Fruit fly (Drosophila melanogaster): ENCODE data around the gene CG33764.

CG33764 gene

dm6 chr3L:4296760-4297159 is 29.5 kb upstream of the CG33764 start:
- TF ChIP-seq D1 (tag; optimal IDR thresholded peaks at IDR 0.05) (no peak), CG34367 (tag; optimal IDR thresholded peaks at IDR 0.05) (no peak), fd96Ca (GFP tag; IDR thresholded peaks at IDR 0.05) (no peak), Snoo (tag; optimal IDR thresholded peaks at IDR 0.05) (no peak), CG14655 (GFP tag; optimal IDR thresholded peaks at IDR 0.05) (no peak), CG12605 (GFP tag; IDR thresholded peaks at IDR 0.05) (no peak), rn (GFP tag; IDR thresholded peaks at IDR 0.05) (no peak), CG15710 (tag; optimal IDR thresholded peaks at IDR 0.05) (no peak), gl (tag; optimal IDR thresholded peaks at IDR 0.05) (no peak), EcR (GFP tag; optimal IDR thresholded peaks at IDR 0.05) (no peak), CG4496 (GFP tag; IDR thresholded peaks at IDR 0.05) (no peak), CG32121 (GFP tag; IDR thresholded peaks at IDR 0.05) (no peak), Pif1B (GFP tag; optimal IDR thresholded peaks at IDR 0.05) (no peak), CG8159 (tag; optimal IDR thresholded peaks at IDR 0.05) (no peak)

DNA sequence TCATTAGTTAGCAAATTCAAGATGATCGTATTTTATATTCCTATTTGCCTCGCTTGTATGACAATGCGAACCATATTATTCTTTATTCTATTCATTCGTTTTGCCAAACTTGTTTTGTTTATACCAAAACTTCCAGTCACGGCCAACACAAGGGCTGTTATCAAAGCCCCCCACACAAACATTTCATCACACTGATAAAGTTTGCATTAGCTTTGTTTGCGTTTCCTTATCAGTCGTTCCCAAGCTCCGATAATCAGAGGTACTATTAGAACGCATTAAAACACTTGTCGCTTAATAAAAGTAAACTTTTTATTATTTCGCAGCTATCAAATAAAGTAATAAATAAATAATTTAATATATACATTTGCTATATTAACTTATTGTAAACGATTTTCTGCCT is 26.4 kb upstream of the CG33764 start:
- TF ChIP-seq CG34367 (tag; optimal IDR thresholded peaks at IDR 0.05) (no peak), fd96Ca (GFP tag; IDR thresholded peaks at IDR 0.05) (no peak), CG4496 (GFP tag; IDR thresholded peaks at IDR 0.05) (no peak), D1 (tag; optimal IDR thresholded peaks at IDR 0.05) (no peak)

- TF ChIP-seq CG8159 (tag; optimal IDR thresholded peaks at IDR 0.05) (no peak), CG4496 (GFP tag; IDR thresholded peaks at IDR 0.05) (0 out of 3 replicates have a peak, but pooled peaks have one; percentile 12)
These were observed 26.0 kb upstream of the CG33764 start for dm6 chr3L:4293304-4293703.

DNA sequence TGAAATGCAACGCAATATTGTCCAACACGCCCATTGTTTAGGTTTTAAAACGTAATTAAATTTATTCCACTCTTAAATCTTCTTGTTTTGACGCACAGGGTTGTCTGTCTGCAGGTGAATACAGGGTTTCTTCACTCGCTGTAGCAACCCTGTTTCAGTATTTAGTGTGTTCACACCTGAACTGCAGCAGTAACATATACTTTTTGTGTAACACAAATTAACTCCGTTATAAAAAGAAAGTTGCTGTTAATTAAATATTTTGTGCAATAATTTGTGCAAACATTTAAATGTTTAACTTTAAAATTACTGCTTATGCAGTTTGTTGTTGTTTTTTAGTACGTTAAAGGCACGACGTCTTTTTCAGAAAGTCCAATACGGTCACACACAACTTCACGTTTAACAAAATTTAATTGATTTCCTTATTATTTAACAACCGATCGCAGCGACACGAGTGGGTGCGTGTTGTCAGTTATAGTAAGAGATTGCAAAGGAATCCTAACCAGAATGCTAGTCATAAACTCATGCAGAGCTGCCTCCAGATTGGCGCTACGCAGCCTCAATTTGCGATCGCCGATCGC is 24.9 kb upstream of the CG33764 start, which contains the start of the genes CG15012 and Fdx2:
TSS of gene CG15012 (minus strand) at position 127 of the 578 bp plus-strand sequence.
TSS of gene Fdx2 (plus strand) at position 363 of the 578 bp plus-strand sequence.
- TF ChIP-seq CG15710 (tag; optimal IDR thresholded peaks at IDR 0.05) (peak; percentile 16), CG8159 (tag; optimal IDR thresholded peaks at IDR 0.05) (no peak), CG17806 (tag; optimal IDR thresholded peaks at IDR 0.05) (peak; percentile 7)

DNA sequence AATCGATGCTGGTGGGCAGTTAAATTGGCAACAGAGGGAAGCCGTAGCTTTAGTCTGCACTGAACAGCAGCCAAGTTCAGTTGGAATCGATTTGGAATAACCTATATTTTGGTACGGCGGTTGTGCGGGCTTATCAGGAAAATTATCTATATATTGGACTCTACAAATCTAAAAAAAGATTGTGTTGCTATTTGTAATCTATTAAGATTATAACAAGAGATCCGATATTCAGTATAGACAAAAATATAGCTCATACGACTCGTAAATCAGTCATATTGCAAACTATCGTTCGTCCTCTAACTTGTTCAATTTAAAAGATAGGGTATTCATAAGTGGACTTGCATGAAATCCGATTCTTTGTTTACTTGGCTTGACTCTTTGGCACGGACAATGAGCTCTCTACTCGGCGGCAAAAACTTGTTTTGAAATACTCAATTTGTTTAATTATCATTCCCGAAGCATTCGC is 21.3 kb upstream of the CG33764 start, which contains the start of gene Hexo1:
TSS of gene Hexo1 (plus strand) at position 51 of the 466 bp plus-strand sequence.
- TF ChIP-seq CG4496 (GFP tag; IDR thresholded peaks at IDR 0.05) (0 out of 3 replicates have a peak, but pooled peaks have one; percentile 30), Ets98B (GFP tag; IDR thresholded peaks at IDR 0.05) (peak; percentile 52), D1 (tag; optimal IDR thresholded peaks at IDR 0.05) (no peak), CG15710 (tag; optimal IDR thresholded peaks at IDR 0.05) (peak; percentile 65), CG17806 (tag; optimal IDR thresholded peaks at IDR 0.05) (peak; percentile 49), CG10348 (GFP tag; IDR thresholded peaks at IDR 0.05) (no peak), EcR (GFP tag; optimal IDR thresholded peaks at IDR 0.05) (peak; percentile 95), rn (GFP tag; IDR thresholded peaks at IDR 0.05) (no peak), CG8159 (tag; optimal IDR thresholded peaks at IDR 0.05) (peak; percentile 68), CG13204 (GFP tag; optimal IDR thresholded peaks at IDR 0.05) (no peak), CG8301 (tag; optimal IDR thresholded peaks at IDR 0.05) (peak; percentile 55), CG32121 (GFP tag; IDR thresholded peaks at IDR 0.05) (peak; percentile 38; the same call in 1 of the 2 replicates), Pif1A (GFP tag; optimal IDR thresholded peaks at IDR 0.05) (no peak), CG9948 (tag; optimal IDR thresholded peaks at IDR 0.05) (peak; percentile 44), CG14655 (GFP tag; optimal IDR thresholded peaks at IDR 0.05) (no peak), fd96Ca (GFP tag; IDR thresholded peaks at IDR 0.05) (no peak), gl (tag; optimal IDR thresholded peaks at IDR 0.05) (peak; percentile 40), CG12605 (GFP tag; IDR thresholded peaks at IDR 0.05) (peak; percentile 58; the same call in 1 of the 2 replicates), Pif1B (GFP tag; optimal IDR thresholded peaks at IDR 0.05) (no peak), CG34367 (tag; optimal IDR thresholded peaks at IDR 0.05) (peak; percentile 53), Snoo (tag; optimal IDR thresholded peaks at IDR 0.05) (peak; percentile 65)

dm6 chr3L:4286784-4287183 is 19.5 kb upstream of the CG33764 start, which contains the start of gene TfIIEbeta:
Gene TfIIEbeta (plus strand): TSS chr3L:4287038.
- no peak for TF ChIP-seq Snoo (tag; optimal IDR thresholded peaks at IDR 0.05)
- no peak for TF ChIP-seq gl (tag; optimal IDR thresholded peaks at IDR 0.05)
- no peak for TF ChIP-seq Pif1A (GFP tag; optimal IDR thresholded peaks at IDR 0.05)
- TF ChIP-seq CG14655 (GFP tag; optimal IDR thresholded peaks at IDR 0.05): no peak
- TF ChIP-seq CG8159 (tag; optimal IDR thresholded peaks at IDR 0.05): no peak
- TF ChIP-seq fd96Ca (GFP tag; IDR thresholded peaks at IDR 0.05): no peak
- peak; percentile 25 for TF ChIP-seq CG17806 (tag; optimal IDR thresholded peaks at IDR 0.05)
- TF ChIP-seq D1 (tag; optimal IDR thresholded peaks at IDR 0.05): no peak
- 0 out of 3 replicates have a peak, but pooled peaks have one; percentile 29 for TF ChIP-seq CG4496 (GFP tag; IDR thresholded peaks at IDR 0.05)
- peak; percentile 14; the same call in 1 of the 2 replicates for TF ChIP-seq CG32121 (GFP tag; IDR thresholded peaks at IDR 0.05)
- no peak for TF ChIP-seq CG10348 (GFP tag; IDR thresholded peaks at IDR 0.05)
- TF ChIP-seq EcR (GFP tag; optimal IDR thresholded peaks at IDR 0.05): peak; percentile 53
- no peak for TF ChIP-seq CG15710 (tag; optimal IDR thresholded peaks at IDR 0.05)
- TF ChIP-seq Pif1B (GFP tag; optimal IDR thresholded peaks at IDR 0.05): no peak
- TF ChIP-seq Ets98B (GFP tag; IDR thresholded peaks at IDR 0.05): peak; percentile 65
